Fruit fly (Drosophila melanogaster) whole organism, embryonic: ENCODE data around the gene Arc42.

Source experiments
- Bgb ChIP-seq: fragments of 200-800 bp; sonication (Bioruptor generic); IDR thresholded peaks from 2 replicates; pipeline ENCODE4 v1.3.6; 2022; ENCODE audit warnings: missing biosample characterization, missing genetic modification characterization; ENCODE audit not compliant: partially characterized antibody
- CG11696 ChIP-seq: fragments of 200-800 bp; sonication (Bioruptor generic); IDR thresholded peaks from 2 replicates; pipeline ENCODE4 v1.3.6; 2022; ENCODE audit warnings: missing biosample characterization, missing genetic modification characterization
- CG1647 ChIP-seq: fragments of 200-800 bp; sonication (Bioruptor generic); optimal IDR thresholded peaks from 3 replicates; lab custom pipeline; 2016; ENCODE audit warnings: missing biosample characterization, missing genetic modification characterization
- CG17186 ChIP-seq: fragments of 200-800 bp; sonication (Bioruptor generic); optimal IDR thresholded peaks from 3 replicates; lab custom pipeline; 2017; ENCODE audit warnings: missing biosample characterization, missing genetic modification reagents, missing genetic modification characterization
- CG1792 ChIP-seq: fragments of 200-800 bp; sonication (Bioruptor generic); optimal IDR thresholded peaks from 2 replicates; lab custom pipeline; 2016; ENCODE audit warnings: missing biosample characterization, missing genetic modification characterization
- CG18476 ChIP-seq: fragments of 200-800 bp; sonication (Bioruptor generic); optimal IDR thresholded peaks from 2 replicates; lab custom pipeline; 2016; ENCODE audit warnings: missing biosample characterization, mild to moderate bottlenecking, missing genetic modification characterization
- CG30431 ChIP-seq: fragments of 200-800 bp; sonication (Bioruptor generic); optimal IDR thresholded peaks from 2 replicates; lab custom pipeline; 2017; ENCODE audit warnings: missing biosample characterization, missing genetic modification characterization
- CG3407 ChIP-seq: fragments of 200-800 bp; sonication (Bioruptor generic); optimal IDR thresholded peaks from 2 replicates; lab custom pipeline; 2018; ENCODE audit warnings: missing biosample characterization, mild to moderate bottlenecking, missing genetic modification characterization
- CG34376 ChIP-seq: fragments of 200-800 bp; sonication (Bioruptor generic); optimal IDR thresholded peaks from 2 replicates; lab custom pipeline; 2018; ENCODE audit warnings: missing biosample characterization, mild to moderate bottlenecking, missing genetic modification characterization
- CG4328 ChIP-seq: fragments of 200-800 bp; sonication (Bioruptor generic); optimal IDR thresholded peaks from 3 replicates; lab custom pipeline; 2017; ENCODE audit warnings: missing biosample characterization, missing genetic modification reagents, missing genetic modification characterization
- CG4424 ChIP-seq: fragments of 200-800 bp; sonication (Bioruptor generic); optimal IDR thresholded peaks from 3 replicates; lab custom pipeline; 2016; ENCODE audit warnings: missing biosample characterization, missing genetic modification characterization
- CG4707 ChIP-seq: fragments of 200-800 bp; sonication (Bioruptor generic); optimal IDR thresholded peaks from 2 replicates; lab custom pipeline; 2018; ENCODE audit warnings: missing biosample characterization, mild to moderate bottlenecking, missing genetic modification characterization, moderate library complexity
- CG6765 ChIP-seq: fragments of 200-800 bp; sonication (Bioruptor generic); optimal IDR thresholded peaks from 3 replicates; lab custom pipeline; 2017; ENCODE audit warnings: missing biosample characterization, mild to moderate bottlenecking, missing genetic modification characterization
- CG7745 ChIP-seq: fragments of 200-800 bp; sonication (Bioruptor generic); optimal IDR thresholded peaks from 2 replicates; lab custom pipeline; 2018; ENCODE audit warnings: missing biosample characterization, mild to moderate bottlenecking, missing genetic modification characterization, moderate library complexity
- Dek ChIP-seq: fragments of 200-800 bp; sonication (Bioruptor generic); optimal IDR thresholded peaks from 3 replicates; lab custom pipeline; 2019; ENCODE audit warnings: missing biosample characterization, mild to moderate bottlenecking, missing genetic modification characterization, moderate library complexity
- Dfd ChIP-seq, 2 experiments: fragments of >200 bp; optimal IDR thresholded peaks; 2 replicates each; lab custom pipeline; 2017; ENCODE audit warnings: missing biosample characterization in 2 of 2, missing genetic modification characterization in 2 of 2
- Doc3 ChIP-seq: fragments of 200-800 bp; sonication (Bioruptor generic); IDR thresholded peaks from 3 replicates; pipeline ENCODE4 v1.3.6; 2022; ENCODE audit warnings: missing biosample characterization, missing genetic modification characterization; ENCODE audit not compliant: partially characterized antibody
- Hand ChIP-seq: fragments of 200-800 bp; sonication (Bioruptor generic); optimal IDR thresholded peaks from 2 replicates; lab custom pipeline; 2017; ENCODE audit warnings: mild to moderate bottlenecking, missing biosample characterization, missing genetic modification reagents, missing genetic modification characterization
- Lhr ChIP-seq: fragments of 200-800 bp; sonication (Bioruptor generic); optimal IDR thresholded peaks from 3 replicates; lab custom pipeline; 2017; ENCODE audit warnings: mild to moderate bottlenecking, missing biosample characterization, missing genetic modification reagents, missing genetic modification characterization
- Nf-YB ChIP-seq: fragments of 200-800 bp; sonication (Bioruptor generic); optimal IDR thresholded peaks from 3 replicates; lab custom pipeline; 2019; ENCODE audit warnings: missing biosample characterization, mild to moderate bottlenecking, missing genetic modification characterization, moderate library complexity
- Sry-β ChIP-seq: fragments of 200-800 bp; sonication (Bioruptor generic); optimal IDR thresholded peaks from 2 replicates; lab custom pipeline; 2018; ENCODE audit warnings: missing biosample characterization, mild to moderate bottlenecking, missing genetic modification characterization, moderate library complexity
- Sry-δ ChIP-seq: fragments of 200-800 bp; sonication (Bioruptor generic); optimal IDR thresholded peaks from 2 replicates; lab custom pipeline; 2016; ENCODE audit warnings: missing biosample characterization, missing genetic modification characterization
- Stat92E ChIP-seq, 3 experiments: fragments of >200 bp in 2 of 3; fragments of 200-800 bp in 1 of 3; sonication (Bioruptor generic) in 1 of 3; optimal IDR thresholded peaks; 2 replicates each; lab custom pipeline; 2017 to 2019; ENCODE audit warnings: missing biosample characterization in 3 of 3, missing genetic modification characterization in 3 of 3, mild to moderate bottlenecking in 1 of 3, moderate library complexity in 1 of 3
- TFAM ChIP-seq: fragments of 200-800 bp; sonication (Bioruptor generic); optimal IDR thresholded peaks from 2 replicates; lab custom pipeline; 2017; ENCODE audit warnings: missing biosample characterization, missing genetic modification characterization, inconsistent platforms
- Trl ChIP-seq, 3 experiments: fragments of >200 bp in 2 of 3; fragments of 200-800 bp in 1 of 3; sonication (Bioruptor generic) in 1 of 3; optimal IDR thresholded peaks; 2 replicates in 1 of 3; 3 replicates in 2 of 3; lab custom pipeline; 2016 to 2017; ENCODE audit warnings: missing biosample characterization in 1 of 3, missing genetic modification characterization in 1 of 3
- al ChIP-seq: fragments of 200-800 bp; sonication (Bioruptor generic); IDR thresholded peaks from 2 replicates; pipeline ENCODE4 v1.3.6; 2022; ENCODE audit warnings: missing biosample characterization, missing genetic modification characterization
- bab2 ChIP-seq: fragments of 200-800 bp; sonication (Bioruptor generic); optimal IDR thresholded peaks from 2 replicates; lab custom pipeline; 2016; ENCODE audit warnings: missing biosample characterization, missing genetic modification characterization
- cato ChIP-seq: fragments of 200-800 bp; sonication (Bioruptor generic); optimal IDR thresholded peaks from 2 replicates; lab custom pipeline; 2016; ENCODE audit warnings: missing biosample characterization, missing genetic modification characterization, borderline replicate concordance
- croc ChIP-seq: fragments of 200-800 bp; sonication (Bioruptor generic); conservative IDR thresholded peaks from 3 replicates; pipeline ENCODE4 v1.3.6; 2022; ENCODE audit warnings: missing biosample characterization, missing genetic modification characterization
- en ChIP-seq: fragments of 200-800 bp; sonication (Bioruptor generic); optimal IDR thresholded peaks from 2 replicates; lab custom pipeline; 2016; ENCODE audit warnings: missing biosample characterization, missing genetic modification characterization
- esg ChIP-seq: fragments of 200-800 bp; sonication (Bioruptor generic); conservative IDR thresholded peaks from 2 replicates; pipeline ENCODE4 v1.3.6; 2022; ENCODE audit warnings: missing biosample characterization, missing genetic modification characterization
- eve ChIP-seq, 2 experiments: fragments of >200 bp; optimal IDR thresholded peaks; 2 replicates each; lab custom pipeline; 2017; ENCODE audit warnings: missing biosample characterization in 2 of 2, missing genetic modification characterization in 2 of 2
- ftz-f1 ChIP-seq: fragments of 200-800 bp; sonication (Bioruptor generic); optimal IDR thresholded peaks from 2 replicates; lab custom pipeline; 2016; ENCODE audit warnings: missing biosample characterization, missing genetic modification characterization
- h ChIP-seq: fragments of >200 bp; optimal IDR thresholded peaks from 2 replicates; lab custom pipeline; 2017
- hbn ChIP-seq: fragments of 200-800 bp; sonication (Bioruptor generic); IDR thresholded peaks from 2 replicates; pipeline ENCODE4 v1.3.6; 2022; ENCODE audit warnings: missing biosample characterization, missing genetic modification characterization; ENCODE audit not compliant: partially characterized antibody
- mam ChIP-seq: fragments of 200-800 bp; sonication (Bioruptor generic); optimal IDR thresholded peaks from 3 replicates; lab custom pipeline; 2016; ENCODE audit warnings: missing biosample characterization, missing genetic modification characterization
- pb ChIP-seq: fragments of 200-800 bp; sonication (Bioruptor generic); optimal IDR thresholded peaks from 3 replicates; lab custom pipeline; 2016; ENCODE audit warnings: missing biosample characterization, missing genetic modification characterization
- psq ChIP-seq: fragments of 200-800 bp; sonication (Bioruptor generic); optimal IDR thresholded peaks from 2 replicates; lab custom pipeline; 2017; ENCODE audit warnings: missing biosample characterization, missing genetic modification characterization
- pum ChIP-seq: fragments of 200-800 bp; sonication (Bioruptor generic); optimal IDR thresholded peaks from 2 replicates; lab custom pipeline; 2016; ENCODE audit warnings: missing biosample characterization, missing genetic modification characterization
- salm ChIP-seq: fragments of 200-800 bp; sonication (Bioruptor generic); optimal IDR thresholded peaks from 2 replicates; lab custom pipeline; 2018; ENCODE audit warnings: missing biosample characterization, mild to moderate bottlenecking, missing genetic modification characterization
- sc ChIP-seq, 3 experiments: fragments of >200 bp in 2 of 3; fragments of 200-800 bp in 1 of 3; sonication (Bioruptor generic) in 1 of 3; optimal IDR thresholded peaks; 2 replicates in 2 of 3; 3 replicates in 1 of 3; lab custom pipeline; 2017; ENCODE audit warnings: mild to moderate bottlenecking in 1 of 3, missing biosample characterization in 1 of 3, missing genetic modification characterization in 1 of 3, missing genetic modification reagents in 1 of 3
- sima ChIP-seq: fragments of 200-800 bp; sonication (Bioruptor generic); optimal IDR thresholded peaks from 2 replicates; lab custom pipeline; 2016; ENCODE audit warnings: missing biosample characterization, missing genetic modification characterization
- slbo ChIP-seq: fragments of 200-800 bp; sonication (Bioruptor generic); IDR thresholded peaks from 2 replicates; pipeline ENCODE4 v1.3.6; 2022; ENCODE audit warnings: missing biosample characterization, missing genetic modification characterization
- sqz ChIP-seq: fragments of 200-800 bp; sonication (Bioruptor generic); optimal IDR thresholded peaks from 3 replicates; lab custom pipeline; 2018; ENCODE audit warnings: missing biosample characterization, mild to moderate bottlenecking, missing genetic modification characterization
- tio ChIP-seq: fragments of 200-800 bp; sonication (Bioruptor generic); optimal IDR thresholded peaks from 2 replicates; lab custom pipeline; 2017; ENCODE audit warnings: missing biosample characterization, missing genetic modification characterization, inconsistent platforms
- tll ChIP-seq, 2 experiments: fragments of 200-800 bp in 1 of 2; fragments of >200 bp in 1 of 2; sonication (Bioruptor generic) in 1 of 2; optimal IDR thresholded peaks; 2 replicates each; lab custom pipeline; 2017 to 2019; ENCODE audit warnings: missing biosample characterization in 2 of 2, missing genetic modification characterization in 2 of 2, mild to moderate bottlenecking in 1 of 2, moderate library complexity in 1 of 2
- zfh1 ChIP-seq: fragments of 200-800 bp; sonication (Bioruptor generic); IDR thresholded peaks from 3 replicates; pipeline ENCODE4 v1.3.6; 2022; ENCODE audit warnings: missing biosample characterization, missing genetic modification characterization
- zfh2 ChIP-seq: fragments of 200-800 bp; sonication (Bioruptor generic); optimal IDR thresholded peaks from 2 replicates; lab custom pipeline; 2016; ENCODE audit warnings: missing biosample characterization, missing genetic modification characterization

Gene Arc42

dm6 chr3R:19860996-19861719 is 16.4 kb upstream of the Arc42 start, which contains the start of the genes Ire1 and Mrm2 (continued):
- TF ChIP-seq CG18476 (peak; percentile 62), ftz-f1 (GFP tag; lab: Kevin White, UChicago) (no peak), CG4707 (peak; percentile 84), zfh2 (GFP tag; lab: Kevin White, UChicago) (peak; percentile 89), Trl (optimal IDR thresholded peaks at IDR 0.05; lab: Kevin White, UChicago) (peak; percentile 75 to 91), Trl (GFP tag; optimal IDR thresholded peaks at IDR 0.05; lab: Kevin White, UChicago) (peak; percentile 86), CG7745 (tag; lab: Kevin White, UChicago) (no peak), CG1792 (peak; percentile 52), CG17186 (GFP tag; lab: Kevin White, UChicago) (peak; percentile 88), croc (GFP tag; lab: Robert Waterston, UW) (peak; percentile 72), Nf-YB (peak; percentile 55), bab2 (GFP tag; lab: Kevin White, UChicago) (peak; percentile 92), Lhr (GFP tag; lab: Kevin White, UChicago) (peak; percentile 89), Dek (tag; lab: Kevin White, UChicago) (peak; percentile 80), zfh1 (GFP tag; lab: Robert Waterston, UW) (peak; percentile 78; the same call in 2 of the 3 replicates), salm (tag; lab: Kevin White, UChicago) (peak; percentile 21), CG34376 (GFP tag; lab: Kevin White, UChicago) (peak; percentile 69), mam (peak; percentile 93), tio (GFP tag; lab: Kevin White, UChicago) (peak; percentile 49), CG6765 (GFP tag; lab: Kevin White, UChicago) (no peak), tll (GFP tag; optimal IDR thresholded peaks at IDR 0.05; lab: Kevin White, UChicago) (peak; percentile 75 to 95), en (GFP tag; lab: Kevin White, UChicago) (peak; percentile 67), pum (GFP tag; lab: Kevin White, UChicago) (peak; percentile 91), Hand (GFP tag; lab: Kevin White, UChicago) (no peak), CG1647 (peak; percentile 81), Dfd (GFP tag; optimal IDR thresholded peaks at IDR 0.05; lab: Kevin White, UChicago) (peak in 1 of 2 experiments; percentile 87), psq (GFP tag; lab: Kevin White, UChicago) (peak; percentile 53), hbn (GFP tag; lab: Robert Waterston, UW) (peak; percentile 53; the same call in 1 of the 2 replicates), slbo (GFP tag; lab: Robert Waterston, UW) (peak; percentile 93), TFAM (GFP tag; lab: Kevin White, UChicago) (no peak), Doc3 (GFP tag; lab: Robert Waterston, UW) (peak; percentile 62), Sry-δ (GFP tag; lab: Kevin White, UChicago) (peak; percentile 91), CG4424 (GFP tag; lab: Kevin White, UChicago) (peak; percentile 76), Sry-β (GFP tag; lab: Kevin White, UChicago) (peak; percentile 54), cato (GFP tag; lab: Kevin White, UChicago) (peak; percentile 49), eve (GFP tag; optimal IDR thresholded peaks at IDR 0.05; lab: Kevin White, UChicago) (no peak), Bgb (peak; percentile 61), h (no peak), CG4328 (GFP tag; lab: Kevin White, UChicago) (peak; percentile 67), CG30431 (GFP tag; lab: Kevin White, UChicago) (peak; percentile 73), sqz (no peak), pb (peak; percentile 82), esg (peak; percentile 75), al (GFP tag; lab: Robert Waterston, UW) (peak; percentile 79), CG11696 (GFP tag; lab: Robert Waterston, UW) (peak; percentile 63; the same call in 1 of the 2 replicates), Stat92E (GFP tag; optimal IDR thresholded peaks at IDR 0.05; lab: Kevin White, UChicago) (peak in 1 of 3 experiments; percentile 58), sima (GFP tag; lab: Kevin White, UChicago) (no peak), sc (optimal IDR thresholded peaks at IDR 0.05; lab: Kevin White, UChicago) (no peak), sc (GFP tag; optimal IDR thresholded peaks at IDR 0.05; lab: Kevin White, UChicago) (no peak), CG3407 (GFP tag; lab: Kevin White, UChicago) (peak; percentile 67)
